Worm (Caenorhabditis elegans) whole organism, mixed stage, embryonic: ENCODE results near the gene C55C3.4.

Experiments
- M03D4.4 ChIP-seq: sonication (generic microtip); optimal IDR thresholded peaks from 2 replicates; lab custom pipeline; 2017; ENCODE audit warnings: mild to moderate bottlenecking, missing genetic modification characterization, missing compliant biosample characterization
- bed-3 ChIP-seq: fragments of 200-800 bp; sonication (Bioruptor generic); optimal IDR thresholded peaks from 3 replicates; lab custom pipeline; 2018; ENCODE audit warnings: mild to moderate bottlenecking, missing genetic modification characterization, moderate library complexity, missing compliant biosample characterization
- blmp-1 ChIP-seq: fragments of 150-350 bp; optimal IDR thresholded peaks from 2 replicates; lab custom pipeline; 2014; ENCODE audit warnings: missing biosample characterization, missing genetic modification characterization
- ceh-39 ChIP-seq: fragments of 150-350 bp; optimal IDR thresholded peaks from 2 replicates; lab custom pipeline; 2014; ENCODE audit warnings: missing biosample characterization, missing genetic modification characterization
- ceh-43 ChIP-seq: fragments of 200-800 bp; sonication (Bioruptor generic); optimal IDR thresholded peaks from 2 replicates; lab custom pipeline; 2018; ENCODE audit warnings: mild to moderate bottlenecking, missing genetic modification characterization, moderate library complexity, missing compliant biosample characterization
- ceh-83 ChIP-seq: fragments of 200-800 bp; sonication (Bioruptor generic); optimal IDR thresholded peaks from 2 replicates; lab custom pipeline; 2018; ENCODE audit warnings: mild to moderate bottlenecking, missing genetic modification characterization, missing compliant biosample characterization
- ces-1 ChIP-seq: fragments of 150-350 bp; optimal IDR thresholded peaks from 2 replicates; lab custom pipeline; 2014; ENCODE audit warnings: missing biosample characterization, missing genetic modification reagents, missing genetic modification characterization
- cnd-1 ChIP-seq: fragments of 200-800 bp; sonication (Bioruptor generic); optimal IDR thresholded peaks from 2 replicates; lab custom pipeline; 2018; ENCODE audit warnings: mild to moderate bottlenecking, missing genetic modification characterization, missing compliant biosample characterization
- drap-1 ChIP-seq: fragments of 200-800 bp; sonication (Bioruptor generic); optimal IDR thresholded peaks from 3 replicates; lab custom pipeline; 2018; ENCODE audit warnings: mild to moderate bottlenecking, missing genetic modification characterization, missing compliant biosample characterization
- elt-1 ChIP-seq: sonication (generic microtip); optimal IDR thresholded peaks from 2 replicates; lab custom pipeline; 2017; ENCODE audit warnings: missing genetic modification characterization, mild to moderate bottlenecking, missing compliant biosample characterization, antibody characterized with exemption, moderate library complexity, borderline replicate concordance; ENCODE audit not compliant: insufficient read depth
- elt-3 ChIP-seq: fragments of 150-350 bp; optimal IDR thresholded peaks from 2 replicates; lab custom pipeline; 2014; ENCODE audit warnings: missing biosample characterization, missing genetic modification characterization
- flh-1 ChIP-seq: fragments of 200-800 bp; sonication (Bioruptor generic); optimal IDR thresholded peaks from 2 replicates; lab custom pipeline; 2018; ENCODE audit warnings: mild to moderate bottlenecking, missing genetic modification characterization, moderate library complexity, missing compliant biosample characterization
- ham-2 ChIP-seq: fragments of 200-800 bp; sonication (Bioruptor generic); optimal IDR thresholded peaks from 2 replicates; lab custom pipeline; 2018; ENCODE audit warnings: mild to moderate bottlenecking, missing genetic modification characterization, missing compliant biosample characterization
- hlh-1 ChIP-seq: fragments of 150-350 bp; optimal IDR thresholded peaks from 2 replicates; lab custom pipeline; 2014; ENCODE audit warnings: missing biosample characterization, missing genetic modification reagents, missing genetic modification characterization
- lin-13 ChIP-seq: fragments of 150-350 bp; optimal IDR thresholded peaks from 2 replicates; lab custom pipeline; 2014; ENCODE audit warnings: missing biosample characterization, missing genetic modification characterization
- lin-32 ChIP-seq: fragments of 200-800 bp; sonication (Bioruptor generic); optimal IDR thresholded peaks from 2 replicates; lab custom pipeline; 2018; ENCODE audit warnings: mild to moderate bottlenecking, missing genetic modification characterization, missing compliant biosample characterization
- lsy-2 ChIP-seq: fragments of 150-350 bp; optimal IDR thresholded peaks from 2 replicates; lab custom pipeline; 2014; ENCODE audit warnings: missing biosample characterization, missing genetic modification characterization
- mab-5 ChIP-seq: fragments of 150-350 bp; optimal IDR thresholded peaks from 2 replicates; lab custom pipeline; 2014; ENCODE audit warnings: missing biosample characterization, missing genetic modification characterization
- mep-1 ChIP-seq: fragments of 150-350 bp; optimal IDR thresholded peaks from 2 replicates; lab custom pipeline; 2017; ENCODE audit warnings: missing biosample characterization, missing genetic modification reagents, missing genetic modification characterization, inconsistent platforms
- mls-2 ChIP-seq: sonication (generic microtip); optimal IDR thresholded peaks from 2 replicates; lab custom pipeline; 2016; ENCODE audit warnings: mild to moderate bottlenecking, missing genetic modification characterization, moderate library complexity, missing compliant biosample characterization
- nhr-12 ChIP-seq: fragments of 150-350 bp; optimal IDR thresholded peaks from 2 replicates; lab custom pipeline; 2014; ENCODE audit warnings: missing biosample characterization, missing genetic modification characterization
- nhr-2 ChIP-seq: fragments of 150-350 bp; optimal IDR thresholded peaks from 2 replicates; lab custom pipeline; 2014; ENCODE audit warnings: missing biosample characterization, missing genetic modification characterization
- nhr-237 ChIP-seq: fragments of 150-350 bp; optimal IDR thresholded peaks from 2 replicates; lab custom pipeline; 2014; ENCODE audit warnings: missing biosample characterization, missing genetic modification characterization
- nhr-28 ChIP-seq: fragments of 150-350 bp; optimal IDR thresholded peaks from 2 replicates; lab custom pipeline; 2014; ENCODE audit warnings: missing biosample characterization, missing genetic modification characterization
- nhr-76 ChIP-seq: sonication (generic microtip); optimal IDR thresholded peaks from 2 replicates; lab custom pipeline; 2017; ENCODE audit warnings: missing biosample characterization, missing genetic modification characterization
- pha-4 ChIP-seq: fragments of 150-350 bp; optimal IDR thresholded peaks from 2 replicates; lab custom pipeline; 2018; ENCODE audit warnings: missing biosample characterization, missing genetic modification reagents, missing genetic modification characterization
- sem-2 ChIP-seq: fragments of 200-800 bp; sonication (Bioruptor generic); optimal IDR thresholded peaks from 2 replicates; lab custom pipeline; 2018; ENCODE audit warnings: mild to moderate bottlenecking, missing genetic modification characterization, missing compliant biosample characterization
- snpc-4 ChIP-seq: fragments of 150-350 bp; optimal IDR thresholded peaks from 2 replicates; lab custom pipeline; 2014; ENCODE audit warnings: missing biosample characterization, missing genetic modification characterization
- sptf-1 ChIP-seq: sonication (generic microtip); optimal IDR thresholded peaks from 2 replicates; lab custom pipeline; 2017; ENCODE audit warnings: mild to moderate bottlenecking, missing genetic modification characterization, moderate library complexity, missing compliant biosample characterization
- tbx-8 ChIP-seq: fragments of 200-800 bp; sonication (Bioruptor generic); optimal IDR thresholded peaks from 2 replicates; lab custom pipeline; 2018; ENCODE audit warnings: mild to moderate bottlenecking, missing genetic modification characterization, moderate library complexity, missing compliant biosample characterization
- unc-120 ChIP-seq: sonication (generic microtip); optimal IDR thresholded peaks from 2 replicates; lab custom pipeline; 2017; ENCODE audit warnings: missing genetic modification characterization, missing compliant biosample characterization; ENCODE audit not compliant: poor library complexity, severe bottlenecking
- unc-39 ChIP-seq: fragments of 150-350 bp; optimal IDR thresholded peaks from 2 replicates; lab custom pipeline; 2014; ENCODE audit warnings: missing biosample characterization, missing genetic modification characterization
- unc-62 ChIP-seq: fragments of 150-350 bp; optimal IDR thresholded peaks from 2 replicates; lab custom pipeline; 2014; ENCODE audit warnings: missing biosample characterization, missing genetic modification reagents, missing genetic modification characterization
- zip-8 ChIP-seq: fragments of 150-350 bp; optimal IDR thresholded peaks from 2 replicates; lab custom pipeline; 2014; ENCODE audit warnings: missing biosample characterization, missing genetic modification characterization
- ztf-11 ChIP-seq: fragments of 150-350 bp; optimal IDR thresholded peaks from 2 replicates; lab custom pipeline; 2014; ENCODE audit warnings: missing biosample characterization, missing genetic modification characterization

Gene C55C3.4

ce11 chrIV:5658225-5658624 lies 19.7 kb downstream of the C55C3.4 start:
- TF ChIP-seq ces-1 (GFP tag; lab: Kevin White, UChicago): peak; percentile 19
- no peak for TF ChIP-seq mls-2 (tag; lab: Kevin White, UChicago)
- no peak for TF ChIP-seq tbx-8 (GFP tag; lab: Kevin White, UChicago)

ce11 chrIV:5657126-5657666 lies 20.7 kb downstream of the C55C3.4 start:
- TF ChIP-seq blmp-1 (peak; percentile 10), ceh-39 (tag; lab: Kevin White, UChicago) (no peak), sem-2 (GFP tag; lab: Kevin White, UChicago) (no peak), nhr-76 (tag; lab: Kevin White, UChicago) (no peak), unc-39 (tag; lab: Kevin White, UChicago) (no peak), mep-1 (tag; lab: Kevin White, UChicago) (no peak), flh-1 (GFP tag; lab: Kevin White, UChicago) (no peak), snpc-4 (tag; lab: Kevin White, UChicago) (no peak), lin-32 (no peak), ceh-83 (GFP tag; lab: Kevin White, UChicago) (no peak), M03D4.4 (tag; lab: Kevin White, UChicago) (no peak), nhr-12 (tag; lab: Kevin White, UChicago) (no peak), pha-4 (tag; lab: Kevin White, UChicago) (peak; percentile 50), ham-2 (GFP tag; lab: Kevin White, UChicago) (peak; percentile 73), nhr-2 (tag; lab: Kevin White, UChicago) (no peak), tbx-8 (GFP tag; lab: Kevin White, UChicago) (no peak), mls-2 (tag; lab: Kevin White, UChicago) (no peak), elt-3 (no peak), elt-1 (tag; lab: Kevin White, UChicago) (peak; percentile 27), zip-8 (tag; lab: Kevin White, UChicago) (no peak), unc-120 (tag; lab: Kevin White, UChicago) (peak; percentile 41), nhr-28 (no peak), ztf-11 (tag; lab: Kevin White, UChicago) (no peak), sptf-1 (tag; lab: Kevin White, UChicago) (no peak), hlh-1 (no peak), bed-3 (GFP tag; lab: Kevin White, UChicago) (no peak), lsy-2 (tag; lab: Kevin White, UChicago) (no peak), cnd-1 (no peak), unc-62 (GFP tag; lab: Kevin White, UChicago) (peak; percentile 49), ces-1 (GFP tag; lab: Kevin White, UChicago) (no peak), drap-1 (no peak), nhr-237 (tag; lab: Kevin White, UChicago) (peak; percentile 85), lin-13 (tag; lab: Kevin White, UChicago) (no peak), mab-5 (tag; lab: Kevin White, UChicago) (no peak), ceh-43 (GFP tag; lab: Kevin White, UChicago) (no peak)

ce11 chrIV:5655966-5656389 lies 22.0 kb downstream of the C55C3.4 start:
- TF ChIP-seq flh-1 (GFP tag; lab: Kevin White, UChicago) (no peak), ham-2 (GFP tag; lab: Kevin White, UChicago) (no peak), unc-120 (tag; lab: Kevin White, UChicago) (no peak), sem-2 (GFP tag; lab: Kevin White, UChicago) (no peak), nhr-2 (tag; lab: Kevin White, UChicago) (no peak), nhr-76 (tag; lab: Kevin White, UChicago) (no peak), nhr-28 (peak; percentile 67), blmp-1 (no peak), mls-2 (tag; lab: Kevin White, UChicago) (no peak), unc-62 (GFP tag; lab: Kevin White, UChicago) (peak; percentile 47), lsy-2 (tag; lab: Kevin White, UChicago) (no peak), zip-8 (tag; lab: Kevin White, UChicago) (no peak), nhr-237 (tag; lab: Kevin White, UChicago) (peak; percentile 86), ceh-39 (tag; lab: Kevin White, UChicago) (no peak), sptf-1 (tag; lab: Kevin White, UChicago) (no peak), ces-1 (GFP tag; lab: Kevin White, UChicago) (no peak), drap-1 (no peak), mab-5 (tag; lab: Kevin White, UChicago) (no peak), pha-4 (tag; lab: Kevin White, UChicago) (no peak), nhr-12 (tag; lab: Kevin White, UChicago) (no peak), lin-32 (no peak), elt-1 (tag; lab: Kevin White, UChicago) (no peak), hlh-1 (no peak), cnd-1 (no peak), lin-13 (tag; lab: Kevin White, UChicago) (no peak), ceh-43 (GFP tag; lab: Kevin White, UChicago) (no peak), mep-1 (tag; lab: Kevin White, UChicago) (no peak), ztf-11 (tag; lab: Kevin White, UChicago) (no peak), bed-3 (GFP tag; lab: Kevin White, UChicago) (no peak), elt-3 (peak; percentile 16), ceh-83 (GFP tag; lab: Kevin White, UChicago) (no peak), unc-39 (tag; lab: Kevin White, UChicago) (no peak), snpc-4 (tag; lab: Kevin White, UChicago) (no peak), tbx-8 (GFP tag; lab: Kevin White, UChicago) (no peak), M03D4.4 (tag; lab: Kevin White, UChicago) (no peak)
- TF ChIP-seq, all 35 proteins: peak for 4
